Fruit fly (Drosophila melanogaster) whole organism, embryonic: ENCODE measurements around the gene Or30a.

ENCODE experiments used
- Bdp1 ChIP-seq: fragments of 200-800 bp; sonication (Bioruptor generic); optimal IDR thresholded peaks from 3 replicates; lab custom pipeline; 2016; ENCODE audit warnings: missing biosample characterization, missing genetic modification characterization
- CG11560 ChIP-seq: fragments of 200-800 bp; sonication (Bioruptor generic); IDR thresholded peaks from 3 replicates; pipeline ENCODE4 v1.3.6; 2022; ENCODE audit warnings: missing biosample characterization, missing genetic modification characterization
- CG12659 ChIP-seq: fragments of 200-800 bp; sonication (Bioruptor generic); optimal IDR thresholded peaks from 3 replicates; lab custom pipeline; 2017; ENCODE audit warnings: mild to moderate bottlenecking, missing biosample characterization, missing genetic modification reagents, missing genetic modification characterization
- CG16813 ChIP-seq: fragments of 200-800 bp; sonication (Bioruptor generic); IDR thresholded peaks from 3 replicates; pipeline ENCODE4 v1.3.6; 2022; ENCODE audit warnings: missing biosample characterization, missing genetic modification characterization; ENCODE audit not compliant: partially characterized antibody
- CG17186 ChIP-seq: fragments of 200-800 bp; sonication (Bioruptor generic); optimal IDR thresholded peaks from 3 replicates; lab custom pipeline; 2017; ENCODE audit warnings: missing biosample characterization, missing genetic modification reagents, missing genetic modification characterization
- CG17361 ChIP-seq: fragments of 200-800 bp; sonication (Bioruptor generic); IDR thresholded peaks from 3 replicates; pipeline ENCODE4 v1.3.6; 2022; ENCODE audit warnings: missing biosample characterization, missing genetic modification characterization
- CG18011 ChIP-seq: fragments of 200-800 bp; sonication (Bioruptor generic); optimal IDR thresholded peaks from 2 replicates; lab custom pipeline; 2017; ENCODE audit warnings: missing biosample characterization, missing genetic modification characterization, mild to moderate bottlenecking, moderate library complexity, missing genotype
- CG1832 ChIP-seq: fragments of 200-800 bp; sonication (Bioruptor generic); optimal IDR thresholded peaks from 2 replicates; lab custom pipeline; 2017; ENCODE audit warnings: missing biosample characterization, mild to moderate bottlenecking, missing genetic modification characterization, inconsistent platforms
- CG2116 ChIP-seq: fragments of 200-800 bp; sonication (Bioruptor generic); optimal IDR thresholded peaks from 3 replicates; lab custom pipeline; 2018; ENCODE audit warnings: missing biosample characterization, mild to moderate bottlenecking, missing genetic modification characterization
- CG2120 ChIP-seq: fragments of 200-800 bp; sonication (Bioruptor generic); optimal IDR thresholded peaks from 3 replicates; lab custom pipeline; 2016; ENCODE audit warnings: missing biosample characterization, missing genetic modification characterization
- CG3995 ChIP-seq: fragments of 200-800 bp; sonication (Bioruptor generic); optimal IDR thresholded peaks from 3 replicates; lab custom pipeline; 2016; ENCODE audit warnings: missing biosample characterization, missing genetic modification characterization
- CG4404 ChIP-seq: fragments of 200-800 bp; sonication (Bioruptor generic); IDR thresholded peaks from 2 replicates; pipeline ENCODE4 v1.3.6; 2022; ENCODE audit warnings: missing biosample characterization, missing genetic modification characterization
- CG6813 ChIP-seq: fragments of 200-800 bp; sonication (Bioruptor generic); optimal IDR thresholded peaks from 2 replicates; lab custom pipeline; 2017; ENCODE audit warnings: missing biosample characterization, missing genetic modification characterization, mild to moderate bottlenecking, moderate library complexity, missing genetic modification reagents
- CG7786 ChIP-seq: fragments of 200-800 bp; sonication (Bioruptor generic); optimal IDR thresholded peaks from 2 replicates; lab custom pipeline; 2016; ENCODE audit warnings: missing biosample characterization, missing genetic modification characterization
- CG7928 ChIP-seq: fragments of 200-800 bp; sonication (Bioruptor generic); optimal IDR thresholded peaks from 2 replicates; lab custom pipeline; 2017; ENCODE audit warnings: missing biosample characterization, mild to moderate bottlenecking, missing genetic modification characterization
- CG9727 ChIP-seq: fragments of 200-800 bp; sonication (Bioruptor generic); optimal IDR thresholded peaks from 3 replicates; lab custom pipeline; 2017; ENCODE audit warnings: missing biosample characterization, mild to moderate bottlenecking, missing genetic modification characterization
- Dek ChIP-seq: fragments of 200-800 bp; sonication (Bioruptor generic); optimal IDR thresholded peaks from 3 replicates; lab custom pipeline; 2019; ENCODE audit warnings: missing biosample characterization, mild to moderate bottlenecking, missing genetic modification characterization, moderate library complexity
- Dp ChIP-seq: fragments of 200-800 bp; sonication (Bioruptor generic); optimal IDR thresholded peaks from 2 replicates; lab custom pipeline; 2018; ENCODE audit warnings: missing biosample characterization, mild to moderate bottlenecking, missing genetic modification characterization, moderate library complexity
- E2f2 ChIP-seq: fragments of 200-800 bp; sonication (Bioruptor generic); IDR thresholded peaks from 2 replicates; pipeline ENCODE4 v1.3.6; 2022; ENCODE audit warnings: missing biosample characterization, missing genetic modification characterization
- Ets97D ChIP-seq: fragments of 200-800 bp; sonication (Bioruptor generic); optimal IDR thresholded peaks from 3 replicates; lab custom pipeline; 2016; ENCODE audit warnings: missing biosample characterization, missing genetic modification characterization
- GATAe ChIP-seq: fragments of 200-800 bp; sonication (Bioruptor generic); conservative IDR thresholded peaks from 2 replicates; pipeline ENCODE4 v1.3.6; 2022; ENCODE audit warnings: missing biosample characterization, missing genetic modification characterization
- HLH54F ChIP-seq: fragments of 200-800 bp; sonication (Bioruptor generic); optimal IDR thresholded peaks from 3 replicates; lab custom pipeline; 2016; ENCODE audit warnings: missing biosample characterization, missing genetic modification characterization
- Lim3 ChIP-seq: fragments of 200-800 bp; sonication (Bioruptor generic); IDR thresholded peaks from 2 replicates; pipeline ENCODE4 v1.3.6; 2022; ENCODE audit warnings: missing biosample characterization, missing genetic modification characterization
- Nf-YB ChIP-seq: fragments of 200-800 bp; sonication (Bioruptor generic); optimal IDR thresholded peaks from 3 replicates; lab custom pipeline; 2019; ENCODE audit warnings: missing biosample characterization, mild to moderate bottlenecking, missing genetic modification characterization, moderate library complexity
- Nf-YC ChIP-seq: fragments of 200-800 bp; optimal IDR thresholded peaks from 3 replicates; lab custom pipeline; 2019; ENCODE audit warnings: missing biosample characterization, mild to moderate bottlenecking, missing genetic modification characterization, moderate library complexity
- Oli ChIP-seq: fragments of 200-800 bp; sonication (Bioruptor generic); optimal IDR thresholded peaks from 2 replicates; lab custom pipeline; 2018; ENCODE audit warnings: missing biosample characterization, mild to moderate bottlenecking, missing genetic modification characterization, moderate library complexity
- Sin3A ChIP-seq: fragments of >200 bp; optimal IDR thresholded peaks from 2 replicates; lab custom pipeline; 2018
- Six4 ChIP-seq: fragments of 200-800 bp; sonication (Bioruptor generic); optimal IDR thresholded peaks from 2 replicates; lab custom pipeline; 2016; ENCODE audit warnings: missing biosample characterization, missing genetic modification characterization
- Stat92E ChIP-seq, 3 experiments: fragments of >200 bp in 2 of 3; fragments of 200-800 bp in 1 of 3; sonication (Bioruptor generic) in 1 of 3; optimal IDR thresholded peaks; 2 replicates each; lab custom pipeline; 2017 to 2019; ENCODE audit warnings: missing biosample characterization in 3 of 3, missing genetic modification characterization in 3 of 3, mild to moderate bottlenecking in 1 of 3, moderate library complexity in 1 of 3
- Usf ChIP-seq: fragments of 200-800 bp; sonication (Bioruptor generic); optimal IDR thresholded peaks from 2 replicates; lab custom pipeline; 2017; ENCODE audit warnings: missing genotype, missing biosample characterization, missing genetic modification characterization
- bigmax ChIP-seq: fragments of 200-800 bp; sonication (Bioruptor generic); optimal IDR thresholded peaks from 2 replicates; lab custom pipeline; 2018; ENCODE audit warnings: missing biosample characterization, mild to moderate bottlenecking, missing genetic modification characterization
- bsh ChIP-seq, 2 experiments: fragments of 200-800 bp; sonication (Bioruptor generic); optimal IDR thresholded peaks; 2 replicates each; lab custom pipeline; 2017 to 2018; ENCODE audit warnings: mild to moderate bottlenecking in 2 of 2, missing biosample characterization in 2 of 2, missing genetic modification characterization in 2 of 2, moderate library complexity in 1 of 2
- crc ChIP-seq: fragments of 200-800 bp; sonication (Bioruptor generic); optimal IDR thresholded peaks from 2 replicates; lab custom pipeline; 2016; ENCODE audit warnings: missing biosample characterization, missing genetic modification characterization
- dm ChIP-seq: fragments of 200-800 bp; sonication (Bioruptor generic); optimal IDR thresholded peaks from 3 replicates; lab custom pipeline; 2016; ENCODE audit warnings: missing biosample characterization, missing genetic modification characterization
- dmrt99B ChIP-seq: fragments of 200-800 bp; sonication (Bioruptor generic); optimal IDR thresholded peaks from 2 replicates; lab custom pipeline; 2018; ENCODE audit warnings: missing biosample characterization, mild to moderate bottlenecking, missing genetic modification characterization, moderate library complexity
- inv ChIP-seq: fragments of 200-800 bp; sonication (Bioruptor generic); IDR thresholded peaks from 2 replicates; pipeline ENCODE4 v1.3.6; 2022; ENCODE audit warnings: missing biosample characterization, missing genetic modification characterization; ENCODE audit not compliant: partially characterized antibody
- lov ChIP-seq, 2 experiments: fragments of 200-800 bp in 1 of 2; fragments of >200 bp in 1 of 2; sonication (Bioruptor generic) in 1 of 2; IDR thresholded peaks in 1 of 2; optimal IDR thresholded peaks in 1 of 2; 2 replicates in 1 of 2; 3 replicates in 1 of 2; pipeline versions ENCODE4 v1.3.6 to Lab custom; 2017 to 2022; ENCODE audit warnings: missing biosample characterization in 1 of 2, missing genetic modification characterization in 1 of 2
- maf-S ChIP-seq: fragments of 200-800 bp; sonication (Bioruptor generic); optimal IDR thresholded peaks from 2 replicates; lab custom pipeline; 2016; ENCODE audit warnings: missing biosample characterization, missing genetic modification characterization
- nmo ChIP-seq: fragments of 200-800 bp; sonication (Bioruptor generic); optimal IDR thresholded peaks from 2 replicates; lab custom pipeline; 2018; ENCODE audit warnings: missing biosample characterization, mild to moderate bottlenecking, missing genetic modification characterization, moderate library complexity
- oc ChIP-seq: fragments of 200-800 bp; sonication (Bioruptor generic); optimal IDR thresholded peaks from 2 replicates; lab custom pipeline; 2018; ENCODE audit warnings: missing biosample characterization, mild to moderate bottlenecking, missing genetic modification characterization, moderate library complexity
- pzg ChIP-seq: fragments of 200-800 bp; sonication (Bioruptor generic); optimal IDR thresholded peaks from 3 replicates; lab custom pipeline; 2018; ENCODE audit warnings: missing biosample characterization, mild to moderate bottlenecking, missing genetic modification characterization, moderate library complexity
- row ChIP-seq: fragments of 200-800 bp; sonication (Bioruptor generic); IDR thresholded peaks from 3 replicates; pipeline ENCODE4 v1.3.6; 2022; ENCODE audit warnings: missing biosample characterization, missing genetic modification characterization
- sd ChIP-seq: fragments of 200-800 bp; sonication (Bioruptor generic); optimal IDR thresholded peaks from 3 replicates; lab custom pipeline; 2018; ENCODE audit warnings: missing biosample characterization, mild to moderate bottlenecking, missing genetic modification characterization, moderate library complexity
- seq ChIP-seq: fragments of 200-800 bp; sonication (Bioruptor generic); IDR thresholded peaks from 2 replicates; pipeline ENCODE4 v1.3.6; 2022; ENCODE audit warnings: missing biosample characterization, missing genetic modification characterization
- twi ChIP-seq: fragments of 200-800 bp; optimal IDR thresholded peaks from 2 replicates; lab custom pipeline; 2019; ENCODE audit warnings: missing biosample characterization, mild to moderate bottlenecking, missing genetic modification characterization, moderate library complexity

The Or30a gene

dm6 chr2L:9076821-9077220, 34.8 kb upstream of the Or30a start, which contains the start of gene CG12439:
Gene CG12439 (plus strand): TSS chr2L:9077121.
- TF ChIP-seq GATAe (GFP tag; lab: Robert Waterston, UW) = no peak
- no peak for TF ChIP-seq Lim3 (GFP tag; lab: Robert Waterston, UW)

dm6 chr2L:9082750-9083149, 28.9 kb upstream of the Or30a start:
- peak; percentile 94 for TF ChIP-seq Nf-YC (tag; lab: Kevin White, UChicago)
- no peak for TF ChIP-seq nmo (GFP tag; lab: Kevin White, UChicago)
- TF ChIP-seq Nf-YB = peak; percentile 91

- no peak for TF ChIP-seq Usf (GFP tag; lab: Kevin White, UChicago)
- no peak for TF ChIP-seq CG17361 (GFP tag; lab: Robert Waterston, UW)
- no peak for TF ChIP-seq CG7786 (GFP tag; lab: Kevin White, UChicago)
- TF ChIP-seq twi (tag; lab: Kevin White, UChicago) = no peak
- TF ChIP-seq bigmax (GFP tag; lab: Kevin White, UChicago) = no peak
- TF ChIP-seq CG9727 (GFP tag; lab: Kevin White, UChicago) = no peak
- no peak for TF ChIP-seq seq (GFP tag; lab: Robert Waterston, UW)
- TF ChIP-seq dmrt99B (tag; lab: Kevin White, UChicago) = no peak
- no peak for TF ChIP-seq CG4404 (GFP tag; lab: Robert Waterston, UW)
- TF ChIP-seq dm (GFP tag; lab: Kevin White, UChicago) = no peak
- TF ChIP-seq Six4 (GFP tag; lab: Kevin White, UChicago) = no peak
- no peak for TF ChIP-seq lov (optimal IDR thresholded peaks at IDR 0.05; lab: Kevin White, UChicago)
- TF ChIP-seq lov (GFP tag; IDR thresholded peaks at IDR 0.05; lab: Robert Waterston, UW) = no peak
- no peak for TF ChIP-seq Bdp1
- no peak for TF ChIP-seq bsh (GFP tag; optimal IDR thresholded peaks at IDR 0.05; lab: Kevin White, UChicago)
- TF ChIP-seq HLH54F (GFP tag; lab: Kevin White, UChicago) = no peak
- no peak for TF ChIP-seq crc (GFP tag; lab: Kevin White, UChicago)
- no peak for TF ChIP-seq CG2116 (GFP tag; lab: Kevin White, UChicago)
- TF ChIP-seq CG1832 (GFP tag; lab: Kevin White, UChicago) = no peak
Measured at dm6 chr2L:9083807-9084206, 27.8 kb upstream of the Or30a start, which contains the start of gene Toll-4. Gene Toll-4 (plus strand): TSS chr2L:9084107.

dm6 chr2L:9089543-9090088, 22.0 kb upstream of the Or30a start:
- TF ChIP-seq CG18011 (GFP tag; lab: Kevin White, UChicago) (peak; percentile 96), CG16813 (GFP tag; lab: Robert Waterston, UW) (no peak), E2f2 (peak; percentile 90), CG12659 (GFP tag; lab: Kevin White, UChicago) (peak; percentile 3), inv (GFP tag; lab: Robert Waterston, UW) (no peak), Oli (tag; lab: Kevin White, UChicago) (no peak), CG3995 (no peak), Sin3A (lab: Kevin White, UChicago) (no peak), row (GFP tag; lab: Robert Waterston, UW) (no peak), maf-S (GFP tag; lab: Kevin White, UChicago) (no peak), Dek (peak; percentile 52), bsh (GFP tag; optimal IDR thresholded peaks at IDR 0.05; lab: Kevin White, UChicago) (no peak), CG6813 (GFP tag; lab: Kevin White, UChicago) (no peak), CG7928 (GFP tag; lab: Kevin White, UChicago) (peak; percentile 93), CG17186 (GFP tag; lab: Kevin White, UChicago) (no peak), Ets97D (GFP tag; lab: Kevin White, UChicago) (peak; percentile 90), pzg (GFP tag; lab: Kevin White, UChicago) (peak; percentile 40), sd (no peak), CG2120 (peak; percentile 1), oc (tag; lab: Kevin White, UChicago) (no peak), Stat92E (GFP tag; optimal IDR thresholded peaks at IDR 0.05; lab: Kevin White, UChicago) (no peak), CG11560 (tag; lab: Robert Waterston, UW) (no peak), Dp (GFP tag; lab: Kevin White, UChicago) (peak; percentile 82)
